Fruit fly (Drosophila melanogaster) whole organism, pupa: ENCODE data around the gene serp.

Experiments
- CG14655 ChIP-seq: fragments of 200-800 bp; sonication (Bioruptor generic); optimal IDR thresholded peaks from 3 replicates; lab custom pipeline; 2017; ENCODE audit warnings: mild to moderate bottlenecking, missing biosample characterization, missing genetic modification reagents, missing genetic modification characterization
- CG15710 ChIP-seq: fragments of 200-800 bp; sonication (Bioruptor generic); optimal IDR thresholded peaks from 2 replicates; lab custom pipeline; 2018; ENCODE audit warnings: missing biosample characterization, mild to moderate bottlenecking, missing genetic modification characterization, moderate library complexity
- CG17806 ChIP-seq: fragments of 200-800 bp; sonication (Bioruptor generic); optimal IDR thresholded peaks from 2 replicates; lab custom pipeline; 2018; ENCODE audit warnings: missing biosample characterization, mild to moderate bottlenecking, missing genetic modification characterization, moderate library complexity
- CG32121 ChIP-seq: fragments of 200-800 bp; sonication (Bioruptor generic); IDR thresholded peaks from 2 replicates; pipeline ENCODE4 v1.3.6; 2022; ENCODE audit warnings: missing biosample characterization, missing genetic modification characterization
- CG34367 ChIP-seq: fragments of 200-800 bp; sonication (Bioruptor generic); optimal IDR thresholded peaks from 2 replicates; lab custom pipeline; 2018; ENCODE audit warnings: missing biosample characterization, mild to moderate bottlenecking, missing genetic modification characterization
- CG8159 ChIP-seq: fragments of 200-800 bp; sonication (Bioruptor generic); optimal IDR thresholded peaks from 3 replicates; lab custom pipeline; 2018; ENCODE audit warnings: missing biosample characterization, mild to moderate bottlenecking, missing genetic modification characterization, moderate library complexity
- CG8301 ChIP-seq: fragments of 200-800 bp; sonication (Bioruptor generic); optimal IDR thresholded peaks from 2 replicates; lab custom pipeline; 2018; ENCODE audit warnings: missing biosample characterization, mild to moderate bottlenecking, missing genetic modification characterization
- EcR ChIP-seq: fragments of 200-800 bp; sonication (Bioruptor generic); optimal IDR thresholded peaks from 3 replicates; lab custom pipeline; 2019; ENCODE audit warnings: missing biosample characterization, missing genetic modification characterization, mild to moderate bottlenecking, moderate library complexity, missing genetic modification reagents
- Pif1A ChIP-seq: fragments of 200-800 bp; sonication (Bioruptor generic); optimal IDR thresholded peaks from 3 replicates; lab custom pipeline; 2016; ENCODE audit warnings: missing biosample characterization, missing genetic modification characterization
- Pif1B ChIP-seq: fragments of 200-800 bp; sonication (Bioruptor generic); optimal IDR thresholded peaks from 3 replicates; lab custom pipeline; 2016; ENCODE audit warnings: missing biosample characterization, missing genetic modification characterization

The serp gene

dm6 chr3L:19655923-19656322 is 51.9 kb downstream of the serp start:
- peak; percentile 7 for TF ChIP-seq CG8159
- TF ChIP-seq EcR (GFP tag; lab: Kevin White, UChicago): no peak

dm6 chr3L:19653470-19653869 is 54.3 kb downstream of the serp start:
- no peak for TF ChIP-seq CG14655
- TF ChIP-seq EcR (GFP tag; lab: Kevin White, UChicago): no peak
- TF ChIP-seq CG32121 (GFP tag; lab: Robert Waterston, UW): no peak
- TF ChIP-seq Pif1A (GFP tag; lab: Kevin White, UChicago): no peak
- TF ChIP-seq CG8301 (tag; lab: Kevin White, UChicago): no peak
- no peak for TF ChIP-seq CG15710 (tag; lab: Kevin White, UChicago)
- no peak for TF ChIP-seq CG8159
- no peak for TF ChIP-seq CG17806 (tag; lab: Kevin White, UChicago)
- no peak for TF ChIP-seq CG34367 (tag; lab: Kevin White, UChicago)
- TF ChIP-seq Pif1B (GFP tag; lab: Kevin White, UChicago): no peak
